Fruit fly (Drosophila melanogaster): Measurements from ENCODE around the gene CG8814.

The CG8814 gene

DNA sequence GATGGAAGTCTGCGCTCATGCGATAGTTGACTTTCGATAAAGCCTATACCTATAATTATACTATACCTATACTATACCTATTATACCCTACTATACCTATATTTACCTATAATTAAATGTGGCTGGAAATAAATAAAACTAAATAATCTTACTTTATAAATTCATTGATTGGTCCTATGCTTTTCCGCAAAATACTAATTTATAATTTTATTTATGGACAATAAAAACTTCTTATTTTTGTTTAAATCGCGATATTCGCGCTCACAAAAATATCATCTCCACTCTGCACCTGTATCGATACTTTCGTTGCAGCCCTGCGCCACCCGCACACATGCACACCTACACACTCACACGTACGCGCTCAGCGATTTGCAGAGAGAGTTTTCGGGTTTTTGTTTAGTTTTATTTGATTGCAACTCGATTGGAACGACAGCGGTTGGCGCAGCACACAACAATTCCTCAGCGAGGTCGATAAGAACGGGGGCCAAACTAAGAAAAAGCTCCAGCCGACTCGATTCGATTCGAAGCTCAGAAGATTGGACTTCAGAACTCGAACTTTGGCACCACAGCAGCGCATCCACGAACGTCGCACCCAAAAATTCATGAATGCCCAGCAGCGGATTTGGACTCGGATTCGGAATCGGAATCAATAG lies at the start of gene CG8814:
CG8814 (plus strand) TSS at position 349 of the 653 bp plus-strand sequence.
- no peak for TF ChIP-seq cnc (optimal IDR thresholded peaks at IDR 0.05)
- peak; percentile 47 for TF ChIP-seq CG7045 (GFP tag; optimal IDR thresholded peaks at IDR 0.05)
- TF ChIP-seq pad (GFP tag; optimal IDR thresholded peaks at IDR 0.05): peak; percentile 58
- TF ChIP-seq Crg-1 (GFP tag; optimal IDR thresholded peaks at IDR 0.05): peak; percentile 68
- TF ChIP-seq CG33017 (tag; optimal IDR thresholded peaks at IDR 0.05): no peak
- TF ChIP-seq Mnt (GFP tag; optimal IDR thresholded peaks at IDR 0.05): peak; percentile 37
- peak; percentile 63 for TF ChIP-seq Hr96 (GFP tag; optimal IDR thresholded peaks at IDR 0.05)
- peak; percentile 70 for TF ChIP-seq ovo (GFP tag; optimal IDR thresholded peaks at IDR 0.05)
- TF ChIP-seq bab1 (GFP tag; optimal IDR thresholded peaks at IDR 0.05): peak; percentile 13
- TF ChIP-seq CG12768 (GFP tag; optimal IDR thresholded peaks at IDR 0.05): peak; percentile 94
- TF ChIP-seq CG14711 (tag; optimal IDR thresholded peaks at IDR 0.05): no peak
- TF ChIP-seq tj (GFP tag; optimal IDR thresholded peaks at IDR 0.05): peak; percentile 63
- peak; percentile 62 for TF ChIP-seq CG7101 (tag; optimal IDR thresholded peaks at IDR 0.05)
- peak; percentile 63 for TF ChIP-seq cic (GFP tag; optimal IDR thresholded peaks at IDR 0.05)
- TF ChIP-seq CG11617 (GFP tag; optimal IDR thresholded peaks at IDR 0.05): peak; percentile 84
- TF ChIP-seq CG1620 (GFP tag; optimal IDR thresholded peaks at IDR 0.05): peak; percentile 73
- peak; percentile 88 for TF ChIP-seq toe (GFP tag; optimal IDR thresholded peaks at IDR 0.05)
- peak; percentile 95 for TF ChIP-seq kay (GFP tag; ENCODE audit: borderline replicate concordance)
- peak; percentile 48 for TF ChIP-seq Clk (GFP tag; optimal IDR thresholded peaks at IDR 0.05)
- TF ChIP-seq CG5204 (GFP tag; optimal IDR thresholded peaks at IDR 0.05): no peak

DNA sequence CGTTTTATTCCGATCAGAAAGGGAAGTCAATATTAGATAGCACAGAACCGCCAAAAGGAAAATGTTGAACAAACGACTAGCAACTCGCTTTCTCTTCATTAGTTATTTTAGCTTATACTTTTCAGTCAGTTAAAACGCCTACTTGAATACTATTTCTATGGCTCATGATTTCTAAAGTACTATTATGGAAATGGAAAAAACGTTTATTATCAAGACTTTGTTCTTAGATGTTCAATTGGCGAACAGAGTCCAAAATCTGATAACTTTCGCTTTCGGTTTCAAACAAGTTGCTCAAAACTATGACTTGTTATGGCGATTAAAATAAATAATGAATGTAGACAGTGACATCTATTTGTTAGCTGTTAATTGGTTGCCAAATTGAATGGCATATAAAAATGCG lies 49.3 kb upstream of the CG8814 start, which contains the start of gene CG3123:
CG3123 (minus strand) TSS at position 101 of the 400 bp plus-strand sequence.
- TF ChIP-seq CG7101 (tag; optimal IDR thresholded peaks at IDR 0.05) (no peak), toe (GFP tag; optimal IDR thresholded peaks at IDR 0.05) (no peak), tj (GFP tag; optimal IDR thresholded peaks at IDR 0.05) (no peak), CG5204 (GFP tag; optimal IDR thresholded peaks at IDR 0.05) (no peak), pad (GFP tag; optimal IDR thresholded peaks at IDR 0.05) (no peak), ovo (GFP tag; optimal IDR thresholded peaks at IDR 0.05) (no peak), cic (GFP tag; optimal IDR thresholded peaks at IDR 0.05) (no peak), cnc (optimal IDR thresholded peaks at IDR 0.05) (no peak), CG7045 (GFP tag; optimal IDR thresholded peaks at IDR 0.05) (no peak), Hr96 (GFP tag; optimal IDR thresholded peaks at IDR 0.05) (no peak), bab1 (GFP tag; optimal IDR thresholded peaks at IDR 0.05) (no peak), Crg-1 (GFP tag; optimal IDR thresholded peaks at IDR 0.05) (no peak), kay (GFP tag; ENCODE audit: borderline replicate concordance) (no peak), CG12768 (GFP tag; optimal IDR thresholded peaks at IDR 0.05) (no peak), CG33017 (tag; optimal IDR thresholded peaks at IDR 0.05) (no peak), Clk (GFP tag; optimal IDR thresholded peaks at IDR 0.05) (no peak), CG1620 (GFP tag; optimal IDR thresholded peaks at IDR 0.05) (no peak), CG14711 (tag; optimal IDR thresholded peaks at IDR 0.05) (no peak), Mnt (GFP tag; optimal IDR thresholded peaks at IDR 0.05) (no peak), CG11617 (GFP tag; optimal IDR thresholded peaks at IDR 0.05) (no peak)

DNA sequence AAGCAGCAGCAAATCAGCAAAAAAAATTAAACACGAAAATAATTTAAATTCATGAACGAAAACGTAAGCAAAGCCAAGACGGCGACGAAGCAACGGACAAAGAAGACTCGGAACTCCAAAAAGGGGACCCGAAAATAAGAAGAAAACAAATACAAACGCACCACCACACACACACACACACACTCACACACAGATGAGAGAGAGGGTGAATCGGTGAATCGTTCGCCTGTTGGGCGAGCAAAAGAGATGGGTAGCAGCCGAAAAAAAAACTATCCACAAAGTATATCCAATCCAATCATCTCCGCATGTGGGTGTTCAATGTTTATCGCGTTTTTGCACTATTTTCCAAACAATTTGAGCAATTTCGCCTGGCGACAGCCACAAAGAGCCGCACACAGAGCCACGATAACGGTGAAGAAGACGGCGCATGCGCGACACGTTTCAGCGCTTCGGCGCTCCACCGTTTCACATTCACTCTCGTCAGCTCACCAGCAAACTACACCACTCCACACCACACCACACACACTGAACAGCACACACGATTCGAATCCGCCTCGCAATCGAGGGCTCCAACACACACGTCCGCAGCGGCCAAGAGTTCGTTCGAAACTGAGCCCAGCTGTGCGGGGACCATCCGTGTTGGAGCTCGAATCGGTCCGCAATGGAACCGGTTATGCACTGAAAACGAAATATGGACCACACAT lies 44.9 kb upstream of the CG8814 start, which contains the start of gene Duox:
Duox (minus strand) TSS at position 612 of the 704 bp plus-strand sequence.
- TF ChIP-seq ovo (GFP tag; optimal IDR thresholded peaks at IDR 0.05) (peak; percentile 13), Clk (GFP tag; optimal IDR thresholded peaks at IDR 0.05) (no peak), Mnt (GFP tag; optimal IDR thresholded peaks at IDR 0.05) (no peak), pad (GFP tag; optimal IDR thresholded peaks at IDR 0.05) (peak; percentile 18), cnc (optimal IDR thresholded peaks at IDR 0.05) (no peak), CG5204 (GFP tag; optimal IDR thresholded peaks at IDR 0.05) (no peak)

DNA sequence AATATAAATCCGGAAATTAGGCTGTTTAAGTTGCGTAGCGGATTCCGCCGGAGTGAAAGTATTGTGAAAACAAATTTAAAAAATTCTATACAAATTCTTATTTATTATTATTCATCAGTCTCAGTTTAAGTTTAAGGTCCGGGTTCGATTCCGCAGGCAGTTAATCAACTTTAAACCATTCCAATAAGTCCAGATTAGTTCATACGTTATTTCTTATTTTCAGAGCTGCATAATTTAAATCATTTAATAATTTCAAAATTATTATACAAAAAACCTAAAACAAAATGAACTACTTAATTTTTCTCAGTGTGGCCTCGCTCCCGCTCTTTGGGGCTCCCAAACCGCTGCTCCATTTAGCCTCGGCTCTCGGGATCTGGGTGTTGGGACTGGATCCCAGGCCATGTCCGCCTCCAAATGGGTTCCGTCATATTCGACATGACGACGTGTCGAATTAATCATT lies 44.3 kb upstream of the CG8814 start:
- TF ChIP-seq CG11617 (GFP tag; optimal IDR thresholded peaks at IDR 0.05) (no peak), CG7045 (GFP tag; optimal IDR thresholded peaks at IDR 0.05) (peak; percentile 56), CG7101 (tag; optimal IDR thresholded peaks at IDR 0.05) (no peak), Mnt (GFP tag; optimal IDR thresholded peaks at IDR 0.05) (no peak), cnc (optimal IDR thresholded peaks at IDR 0.05) (no peak), bab1 (GFP tag; optimal IDR thresholded peaks at IDR 0.05) (peak; percentile 12), CG14711 (tag; optimal IDR thresholded peaks at IDR 0.05) (no peak), pad (GFP tag; optimal IDR thresholded peaks at IDR 0.05) (no peak), toe (GFP tag; optimal IDR thresholded peaks at IDR 0.05) (peak; percentile 9), CG5204 (GFP tag; optimal IDR thresholded peaks at IDR 0.05) (peak; percentile 32)

DNA sequence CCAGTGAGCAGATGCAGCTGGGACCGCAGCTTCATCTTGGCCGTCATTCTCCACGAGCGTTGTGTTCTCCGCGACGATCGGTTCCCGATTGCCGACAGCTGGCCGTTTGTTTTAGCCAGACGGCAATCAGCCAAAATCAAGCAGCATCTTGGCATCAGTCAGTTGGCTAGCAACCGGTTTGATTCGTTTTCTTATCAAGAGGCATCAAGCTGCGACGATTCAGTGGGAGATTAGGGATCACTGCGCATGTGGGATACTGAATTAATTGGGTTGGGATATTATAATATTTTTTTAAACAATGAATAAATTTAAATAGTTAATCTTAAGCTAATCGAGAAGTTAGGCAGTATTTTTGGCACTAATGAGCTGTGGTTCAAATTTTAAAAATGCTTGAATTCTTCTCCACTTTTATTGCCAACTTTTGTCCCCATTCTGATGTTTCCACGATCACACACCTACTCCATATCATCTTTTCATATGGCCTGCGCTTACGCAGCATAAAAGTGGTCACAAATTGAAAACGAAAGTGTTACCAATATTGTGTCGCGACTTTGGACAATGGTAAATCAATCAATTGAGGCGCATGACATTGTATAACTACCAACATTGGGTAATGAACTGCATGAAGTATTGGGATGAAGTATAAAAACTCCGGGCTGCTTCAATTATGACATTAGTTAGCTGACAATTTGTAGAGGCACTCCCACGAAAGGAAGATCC lies 36.8 kb upstream of the CG8814 start, which contains the start of the genes CG3119 and Cpr23B:
CG3119 (minus strand) TSS at position 92 of the 720 bp plus-strand sequence.
Cpr23B (plus strand) TSS at position 670 of the 720 bp plus-strand sequence.
- TF ChIP-seq Hr96 (GFP tag; optimal IDR thresholded peaks at IDR 0.05) (no peak), toe (GFP tag; optimal IDR thresholded peaks at IDR 0.05) (no peak), CG7101 (tag; optimal IDR thresholded peaks at IDR 0.05) (no peak), CG33017 (tag; optimal IDR thresholded peaks at IDR 0.05) (no peak), bab1 (GFP tag; optimal IDR thresholded peaks at IDR 0.05) (no peak), CG1620 (GFP tag; optimal IDR thresholded peaks at IDR 0.05) (no peak), CG5204 (GFP tag; optimal IDR thresholded peaks at IDR 0.05) (no peak), tj (GFP tag; optimal IDR thresholded peaks at IDR 0.05) (no peak), cnc (optimal IDR thresholded peaks at IDR 0.05) (no peak), Crg-1 (GFP tag; optimal IDR thresholded peaks at IDR 0.05) (no peak)
